Worm (Caenorhabditis elegans): Measurements from ENCODE around the gene pyr-1.

The pyr-1 gene

ce11 chrII:8650644-8651159, at the start of gene pyr-1:
pyr-1 (plus strand) TSS chrII:8651109.
- TF ChIP-seq ceh-43 (GFP tag; optimal IDR thresholded peaks at IDR 0.05) (no peak), drap-1 (GFP tag; optimal IDR thresholded peaks at IDR 0.05) (no peak), pha-4 (tag; optimal IDR thresholded peaks at IDR 0.05) (no peak), lin-32 (GFP tag; optimal IDR thresholded peaks at IDR 0.05) (no peak), ztf-11 (tag; optimal IDR thresholded peaks at IDR 0.05) (no peak), lin-13 (tag; optimal IDR thresholded peaks at IDR 0.05) (no peak), M03D4.4 (tag; optimal IDR thresholded peaks at IDR 0.05) (no peak), nhr-237 (tag; optimal IDR thresholded peaks at IDR 0.05) (no peak), nhr-12 (tag; optimal IDR thresholded peaks at IDR 0.05) (no peak)

- TF ChIP-seq lin-13 (tag; optimal IDR thresholded peaks at IDR 0.05) (no peak), M03D4.4 (tag; optimal IDR thresholded peaks at IDR 0.05) (no peak), ces-1 (GFP tag; optimal IDR thresholded peaks at IDR 0.05) (peak; percentile 49), zip-8 (tag; optimal IDR thresholded peaks at IDR 0.05) (no peak), tbx-8 (GFP tag; optimal IDR thresholded peaks at IDR 0.05) (no peak), nhr-2 (tag; optimal IDR thresholded peaks at IDR 0.05) (no peak), ceh-83 (GFP tag; optimal IDR thresholded peaks at IDR 0.05) (no peak), nhr-237 (tag; optimal IDR thresholded peaks at IDR 0.05) (peak; percentile 54), mep-1 (tag; optimal IDR thresholded peaks at IDR 0.05) (peak; percentile 74), pha-4 (tag; optimal IDR thresholded peaks at IDR 0.05) (peak; percentile 32), ceh-43 (GFP tag; optimal IDR thresholded peaks at IDR 0.05) (no peak), ceh-39 (tag; optimal IDR thresholded peaks at IDR 0.05) (peak; percentile 7), mab-5 (tag; optimal IDR thresholded peaks at IDR 0.05) (no peak), ham-2 (GFP tag; optimal IDR thresholded peaks at IDR 0.05) (no peak), unc-62 (GFP tag; optimal IDR thresholded peaks at IDR 0.05) (no peak), unc-39 (tag; optimal IDR thresholded peaks at IDR 0.05) (no peak), snpc-4 (tag; optimal IDR thresholded peaks at IDR 0.05) (no peak), lsy-2 (tag; optimal IDR thresholded peaks at IDR 0.05) (peak; percentile 78), hlh-1 (tag; optimal IDR thresholded peaks at IDR 0.05) (peak; percentile 1)
Observed at ce11 chrII:8602337-8602944, 48.5 kb upstream of the pyr-1 start, which contains the start of the genes cpf-1 and rpl-26. cpf-1 (minus strand) TSS chrII:8602440. rpl-26 (plus strand) TSS chrII:8602785.

- TF ChIP-seq lsy-2 (tag; optimal IDR thresholded peaks at IDR 0.05), result peak; percentile 33
- peak; percentile 62 for TF ChIP-seq ces-1 (GFP tag; optimal IDR thresholded peaks at IDR 0.05)
- TF ChIP-seq blmp-1 (tag; optimal IDR thresholded peaks at IDR 0.05), result no peak
Observed at ce11 chrII:8603567-8604359, 47.1 kb upstream of the pyr-1 start, which contains the start of gene suf-1. suf-1 (plus strand) TSS chrII:8603846.

- no peak for TF ChIP-seq blmp-1 (tag; optimal IDR thresholded peaks at IDR 0.05)
- no peak for TF ChIP-seq unc-62 (GFP tag; optimal IDR thresholded peaks at IDR 0.05)
- TF ChIP-seq mab-5 (tag; optimal IDR thresholded peaks at IDR 0.05), result no peak
- no peak for TF ChIP-seq hlh-1 (tag; optimal IDR thresholded peaks at IDR 0.05)
- TF ChIP-seq cnd-1 (tag; optimal IDR thresholded peaks at IDR 0.05), result no peak
- TF ChIP-seq flh-1 (GFP tag; optimal IDR thresholded peaks at IDR 0.05), result no peak
Observed at ce11 chrII:8606549-8606948, 44.4 kb upstream of the pyr-1 start, which contains the start of gene F28C6.8. F28C6.8 (plus strand) TSS chrII:8606849.

- TF ChIP-seq elt-3 (tag; optimal IDR thresholded peaks at IDR 0.05), result no peak
- TF ChIP-seq lsy-2 (tag; optimal IDR thresholded peaks at IDR 0.05), result no peak
- TF ChIP-seq mep-1 (tag; optimal IDR thresholded peaks at IDR 0.05), result no peak
- TF ChIP-seq M03D4.4 (tag; optimal IDR thresholded peaks at IDR 0.05), result no peak
- no peak for TF ChIP-seq drap-1 (GFP tag; optimal IDR thresholded peaks at IDR 0.05)
- TF ChIP-seq snpc-4 (tag; optimal IDR thresholded peaks at IDR 0.05), result no peak
Observed at ce11 chrII:8607662-8608061, 43.2 kb upstream of the pyr-1 start, which contains the start of gene F28C6.10. F28C6.10 (plus strand) TSS chrII:8607962.

- TF ChIP-seq mab-5 (tag; optimal IDR thresholded peaks at IDR 0.05) (no peak), nhr-76 (tag; optimal IDR thresholded peaks at IDR 0.05) (no peak), tbx-8 (GFP tag; optimal IDR thresholded peaks at IDR 0.05) (no peak), mep-1 (tag; optimal IDR thresholded peaks at IDR 0.05) (no peak), M03D4.4 (tag; optimal IDR thresholded peaks at IDR 0.05) (no peak), mls-2 (tag; optimal IDR thresholded peaks at IDR 0.05) (no peak), elt-1 (tag; optimal IDR thresholded peaks at IDR 0.05; ENCODE audit: borderline replicate concordance, insufficient read depth) (no peak), ceh-43 (GFP tag; optimal IDR thresholded peaks at IDR 0.05) (no peak), zip-8 (tag; optimal IDR thresholded peaks at IDR 0.05) (no peak), nhr-28 (tag; optimal IDR thresholded peaks at IDR 0.05) (no peak), nhr-2 (tag; optimal IDR thresholded peaks at IDR 0.05) (no peak), elt-3 (tag; optimal IDR thresholded peaks at IDR 0.05) (no peak), pha-4 (tag; optimal IDR thresholded peaks at IDR 0.05) (no peak), ceh-39 (tag; optimal IDR thresholded peaks at IDR 0.05) (no peak)
Observed at ce11 chrII:8610085-8610484, 40.8 kb upstream of the pyr-1 start, which contains the start of gene F28C6.9. F28C6.9 (minus strand) TSS chrII:8610185.

All from whole organism, mixed stage, embryonic.